Fruit fly (Drosophila melanogaster) whole organism, wandering third instar larva: ENCODE measurements around the gene plh.

Experiments used
- CG32264 ChIP-seq: fragments of 200-800 bp; sonication (Bioruptor generic); optimal IDR thresholded peaks from 2 replicates; lab custom pipeline; 2016; ENCODE audit warnings: missing biosample characterization, missing genetic modification characterization
- Hr78 ChIP-seq: fragments of >200 bp; optimal IDR thresholded peaks from 2 replicates; lab custom pipeline; 2017; ENCODE audit warnings: missing biosample characterization, missing genetic modification characterization
- Jra ChIP-seq: sonication (Bioruptor generic); optimal IDR thresholded peaks from 2 replicates; lab custom pipeline; 2016; ENCODE audit warnings: missing biosample characterization, missing genetic modification characterization
- Myc ChIP-seq: fragments of >200 bp; optimal IDR thresholded peaks from 2 replicates; lab custom pipeline; 2017
- N ChIP-seq: fragments of >200 bp; optimal IDR thresholded peaks from 2 replicates; lab custom pipeline; 2018; ENCODE audit warnings: missing biosample characterization, missing external identifiers, missing genetic modification characterization
- Sp1 ChIP-seq: fragments of 200-800 bp; sonication (Bioruptor generic); optimal IDR thresholded peaks from 3 replicates; lab custom pipeline; 2019; ENCODE audit warnings: missing biosample characterization, mild to moderate bottlenecking, missing genetic modification characterization, moderate library complexity
- Vsx2 ChIP-seq: fragments of 200-300, 225-300 bp; sonication (Bioruptor generic); optimal IDR thresholded peaks from 2 replicates; lab custom pipeline; 2018; ENCODE audit warnings: missing biosample characterization, missing genetic modification characterization; ENCODE audit not compliant: partially characterized antibody
- psq ChIP-seq: fragments of 200-800 bp; sonication (Bioruptor generic); optimal IDR thresholded peaks from 3 replicates; lab custom pipeline; 2017; ENCODE audit warnings: missing biosample characterization, mild to moderate bottlenecking, missing genetic modification characterization, moderate library complexity
- usp ChIP-seq: fragments of >200 bp; optimal IDR thresholded peaks from 2 replicates; lab custom pipeline; 2017; ENCODE audit warnings: missing biosample characterization, missing genetic modification characterization

DNA sequence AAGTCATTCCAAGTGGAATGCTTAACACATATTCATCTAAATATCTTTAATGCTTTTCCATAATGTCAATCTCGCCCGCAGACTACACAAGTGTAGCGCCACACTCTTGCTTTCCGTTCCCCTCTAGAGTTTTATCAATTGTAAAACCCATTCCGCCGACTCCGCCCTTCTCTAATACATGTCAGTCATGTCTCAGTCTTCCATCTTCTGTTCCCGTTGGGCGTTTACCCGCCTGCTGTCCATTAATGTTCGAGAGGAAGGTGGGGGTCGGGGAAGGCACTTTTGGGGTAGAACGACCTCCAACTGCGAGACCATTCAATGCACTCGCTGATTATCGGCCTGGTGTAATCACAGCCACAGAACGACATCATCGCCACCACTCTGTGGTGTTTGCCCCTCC, 30.6 kb upstream of the plh start:
- TF ChIP-seq psq, result no peak
- TF ChIP-seq Myc (lab: Kevin White, UChicago), result no peak
- no peak for TF ChIP-seq Sp1 (GFP tag; lab: Kevin White, UChicago)
- TF ChIP-seq usp, result no peak
- no peak for TF ChIP-seq Vsx2
- no peak for TF ChIP-seq Hr78 (GFP tag; lab: Kevin White, UChicago)
- no peak for TF ChIP-seq CG32264 (GFP tag; lab: Kevin White, UChicago)
- no peak for TF ChIP-seq N (GFP tag; lab: Kevin White, UChicago)
- TF ChIP-seq Jra (GFP tag; lab: Kevin White, UChicago), result no peak
